Fruit fly (Drosophila melanogaster) whole organism, embryonic: ENCODE measurements around the gene PDCD-5.

ENCODE experiments used
- Abd-B ChIP-seq: fragments of 200-800 bp; sonication (Bioruptor generic); optimal IDR thresholded peaks from 2 replicates; lab custom pipeline; 2018; ENCODE audit warnings: missing biosample characterization, mild to moderate bottlenecking, missing genetic modification characterization, moderate library complexity
- Bgb ChIP-seq: fragments of 200-800 bp; sonication (Bioruptor generic); IDR thresholded peaks from 2 replicates; pipeline ENCODE4 v1.3.6; 2022; ENCODE audit warnings: missing biosample characterization, missing genetic modification characterization; ENCODE audit not compliant: partially characterized antibody
- CG10209 ChIP-seq: fragments of 200-800 bp; sonication (Bioruptor generic); optimal IDR thresholded peaks from 3 replicates; lab custom pipeline; 2017; ENCODE audit warnings: missing biosample characterization, mild to moderate bottlenecking, missing genetic modification characterization, missing genetic modification reagents
- CG10366 ChIP-seq: fragments of 200-800 bp; sonication (Bioruptor generic); IDR thresholded peaks from 2 replicates; pipeline ENCODE4 v1.3.6; 2022; ENCODE audit warnings: missing biosample characterization, missing genetic modification characterization
- CG10979 ChIP-seq: fragments of 200-800 bp; sonication (Bioruptor generic); optimal IDR thresholded peaks from 2 replicates; lab custom pipeline; 2018; ENCODE audit warnings: missing biosample characterization, mild to moderate bottlenecking, missing genetic modification characterization, moderate library complexity
- CG11085 ChIP-seq: fragments of 200-800 bp; sonication (Bioruptor generic); IDR thresholded peaks from 2 replicates; pipeline ENCODE4 v1.3.6; 2022; ENCODE audit warnings: missing biosample characterization, missing genetic modification characterization
- CG11456 ChIP-seq: fragments of 200-800 bp; sonication (Bioruptor generic); IDR thresholded peaks from 3 replicates; pipeline ENCODE4 v1.3.6; 2022; ENCODE audit warnings: missing biosample characterization, missing genetic modification characterization
- CG11504 ChIP-seq: fragments of 200-800 bp; sonication (Bioruptor generic); optimal IDR thresholded peaks from 3 replicates; lab custom pipeline; 2019; ENCODE audit warnings: missing biosample characterization, mild to moderate bottlenecking, missing genetic modification characterization, moderate library complexity
- CG14860 ChIP-seq: fragments of 200-800 bp; sonication (Bioruptor generic); IDR thresholded peaks from 3 replicates; pipeline ENCODE4 v1.3.6; 2022; ENCODE audit warnings: missing biosample characterization, missing genetic modification characterization; ENCODE audit not compliant: partially characterized antibody
- CG14965 ChIP-seq: fragments of 200-800 bp; sonication (Bioruptor generic); optimal IDR thresholded peaks from 2 replicates; lab custom pipeline; 2016; ENCODE audit warnings: missing biosample characterization, missing genetic modification characterization, borderline replicate concordance
- CG15601 ChIP-seq: fragments of 200-800 bp; sonication (Bioruptor generic); optimal IDR thresholded peaks from 3 replicates; lab custom pipeline; 2019; ENCODE audit warnings: missing biosample characterization, mild to moderate bottlenecking, missing genetic modification characterization, moderate library complexity
- CG1647 ChIP-seq: fragments of 200-800 bp; sonication (Bioruptor generic); optimal IDR thresholded peaks from 3 replicates; lab custom pipeline; 2016; ENCODE audit warnings: missing biosample characterization, missing genetic modification characterization
- CG16863 ChIP-seq: fragments of 200-800 bp; sonication (Bioruptor generic); optimal IDR thresholded peaks from 3 replicates; lab custom pipeline; 2016; ENCODE audit warnings: missing biosample characterization, missing genetic modification characterization
- CG17385 ChIP-seq: fragments of 200-800 bp; sonication (Bioruptor generic); optimal IDR thresholded peaks from 3 replicates; lab custom pipeline; 2018; ENCODE audit warnings: missing biosample characterization, mild to moderate bottlenecking, missing genetic modification characterization
- CG17568 ChIP-seq: fragments of 200-800 bp; sonication (Bioruptor generic); optimal IDR thresholded peaks from 2 replicates; lab custom pipeline; 2018; ENCODE audit warnings: missing biosample characterization, mild to moderate bottlenecking, missing genetic modification characterization, moderate library complexity
- CG18764 ChIP-seq: fragments of 200-800 bp; sonication (Bioruptor generic); optimal IDR thresholded peaks from 3 replicates; lab custom pipeline; 2016; ENCODE audit warnings: missing biosample characterization, missing genetic modification characterization
- CG30403 ChIP-seq: fragments of 200-800 bp; sonication (Bioruptor generic); optimal IDR thresholded peaks from 3 replicates; lab custom pipeline; 2016; ENCODE audit warnings: missing biosample characterization, missing genetic modification characterization
- CG4360 ChIP-seq: fragments of 200-800 bp; sonication (Bioruptor generic); IDR thresholded peaks from 2 replicates; pipeline ENCODE4 v1.3.6; 2022; ENCODE audit warnings: missing biosample characterization, missing genetic modification characterization
- CG7786 ChIP-seq: fragments of 200-800 bp; sonication (Bioruptor generic); optimal IDR thresholded peaks from 2 replicates; lab custom pipeline; 2016; ENCODE audit warnings: missing biosample characterization, missing genetic modification characterization
- CG7963 ChIP-seq: fragments of 200-800 bp; sonication (Bioruptor generic); IDR thresholded peaks from 3 replicates; pipeline ENCODE4 v1.3.6; 2022; ENCODE audit warnings: missing biosample characterization, missing genetic modification characterization; ENCODE audit not compliant: partially characterized antibody
- CG8388 ChIP-seq: fragments of 200-800 bp; sonication (Bioruptor generic); optimal IDR thresholded peaks from 2 replicates; lab custom pipeline; 2019; ENCODE audit warnings: missing biosample characterization, mild to moderate bottlenecking, missing genetic modification characterization, moderate library complexity
- CG9797 ChIP-seq: fragments of 200-800 bp; sonication (Bioruptor generic); optimal IDR thresholded peaks from 3 replicates; lab custom pipeline; 2018; ENCODE audit warnings: missing biosample characterization, mild to moderate bottlenecking, missing genetic modification characterization
- D ChIP-seq, 2 experiments: fragments of 200-800 bp in 1 of 2; fragments of >200 bp in 1 of 2; sonication (Bioruptor generic) in 1 of 2; optimal IDR thresholded peaks; 2 replicates in 1 of 2; 3 replicates in 1 of 2; lab custom pipeline; 2017; ENCODE audit warnings: mild to moderate bottlenecking in 1 of 2, missing biosample characterization in 1 of 2, missing genetic modification characterization in 1 of 2, missing genetic modification reagents in 1 of 2
- Gsc ChIP-seq: fragments of 200-800 bp; sonication (Bioruptor generic); IDR thresholded peaks from 2 replicates; pipeline ENCODE4 v1.3.6; 2022; ENCODE audit warnings: missing biosample characterization, missing genetic modification characterization
- HLH54F ChIP-seq: fragments of 200-800 bp; sonication (Bioruptor generic); optimal IDR thresholded peaks from 3 replicates; lab custom pipeline; 2016; ENCODE audit warnings: missing biosample characterization, missing genetic modification characterization
- Hey ChIP-seq: fragments of 200-800 bp; sonication (Bioruptor generic); optimal IDR thresholded peaks from 3 replicates; lab custom pipeline; 2018; ENCODE audit warnings: missing biosample characterization, mild to moderate bottlenecking, missing genetic modification characterization
- Hr51 ChIP-seq, 2 experiments: fragments of 200-800 bp; sonication (Bioruptor generic); optimal IDR thresholded peaks; 2 replicates in 1 of 2; 3 replicates in 1 of 2; lab custom pipeline; 2016 to 2018; ENCODE audit warnings: missing biosample characterization in 2 of 2, missing genetic modification characterization in 2 of 2, mild to moderate bottlenecking in 1 of 2, moderate library complexity in 1 of 2
- Xrp1 ChIP-seq: fragments of 200-800 bp; sonication (Bioruptor generic); IDR thresholded peaks from 2 replicates; pipeline ENCODE4 v1.3.6; 2022; ENCODE audit warnings: missing biosample characterization, missing genetic modification characterization
- crol ChIP-seq: fragments of 200-800 bp; sonication (Bioruptor generic); IDR thresholded peaks from 2 replicates; pipeline ENCODE4 v1.3.6; 2022; ENCODE audit warnings: missing biosample characterization, missing genetic modification characterization
- dmrt99B ChIP-seq: fragments of 200-800 bp; sonication (Bioruptor generic); optimal IDR thresholded peaks from 2 replicates; lab custom pipeline; 2018; ENCODE audit warnings: missing biosample characterization, mild to moderate bottlenecking, missing genetic modification characterization, moderate library complexity
- eve ChIP-seq, 2 experiments: fragments of >200 bp; optimal IDR thresholded peaks; 2 replicates each; lab custom pipeline; 2017; ENCODE audit warnings: missing biosample characterization in 2 of 2, missing genetic modification characterization in 2 of 2
- fu2 ChIP-seq: fragments of 200-800 bp; sonication (Bioruptor generic); optimal IDR thresholded peaks from 2 replicates; lab custom pipeline; 2016; ENCODE audit warnings: missing biosample characterization, missing genetic modification characterization
- h ChIP-seq: fragments of >200 bp; optimal IDR thresholded peaks from 2 replicates; lab custom pipeline; 2017
- lov ChIP-seq, 2 experiments: fragments of 200-800 bp in 1 of 2; fragments of >200 bp in 1 of 2; sonication (Bioruptor generic) in 1 of 2; IDR thresholded peaks in 1 of 2; optimal IDR thresholded peaks in 1 of 2; 2 replicates in 1 of 2; 3 replicates in 1 of 2; pipeline versions ENCODE4 v1.3.6 to Lab custom; 2017 to 2022; ENCODE audit warnings: missing biosample characterization in 1 of 2, missing genetic modification characterization in 1 of 2
- nom ChIP-seq: fragments of 200-800 bp; sonication (Bioruptor generic); optimal IDR thresholded peaks from 2 replicates; lab custom pipeline; 2017; ENCODE audit warnings: missing biosample characterization, missing genetic modification characterization, mild to moderate bottlenecking, moderate library complexity, missing genetic modification reagents
- p53 ChIP-seq: fragments of 200-800 bp; sonication (Bioruptor generic); optimal IDR thresholded peaks from 2 replicates; lab custom pipeline; 2016; ENCODE audit warnings: missing biosample characterization, missing genetic modification characterization
- psq ChIP-seq: fragments of 200-800 bp; sonication (Bioruptor generic); optimal IDR thresholded peaks from 2 replicates; lab custom pipeline; 2017; ENCODE audit warnings: missing biosample characterization, missing genetic modification characterization
- zfh1 ChIP-seq: fragments of 200-800 bp; sonication (Bioruptor generic); IDR thresholded peaks from 3 replicates; pipeline ENCODE4 v1.3.6; 2022; ENCODE audit warnings: missing biosample characterization, missing genetic modification characterization

Gene PDCD-5

dm6 chr3L:16211156-16211935 is 20.5 kb downstream of the PDCD-5 start (continued):
- peak; percentile 24 for TF ChIP-seq CG8388
- TF ChIP-seq CG11504 (tag; lab: Kevin White, UChicago): peak; percentile 59
- peak; percentile 4 for TF ChIP-seq CG17385 (GFP tag; lab: Kevin White, UChicago)
- no peak for TF ChIP-seq p53 (GFP tag; lab: Kevin White, UChicago)
- TF ChIP-seq lov (optimal IDR thresholded peaks at IDR 0.05; lab: Kevin White, UChicago): no peak
- TF ChIP-seq lov (GFP tag; IDR thresholded peaks at IDR 0.05; lab: Robert Waterston, UW): no peak
- no peak for TF ChIP-seq D (optimal IDR thresholded peaks at IDR 0.05; lab: Kevin White, UChicago)
- TF ChIP-seq D (GFP tag; optimal IDR thresholded peaks at IDR 0.05; lab: Kevin White, UChicago): no peak
- no peak for TF ChIP-seq CG7963 (GFP tag; lab: Robert Waterston, UW)
- TF ChIP-seq CG16863: no peak
- no peak for TF ChIP-seq nom (GFP tag; lab: Kevin White, UChicago)
- TF ChIP-seq CG1647 (GFP tag; lab: Kevin White, UChicago): no peak
- TF ChIP-seq CG10366: no peak
- TF ChIP-seq CG18764: no peak
- peak; percentile 34 for TF ChIP-seq CG30403 (GFP tag; lab: Kevin White, UChicago)
- no peak for TF ChIP-seq eve (GFP tag; optimal IDR thresholded peaks at IDR 0.05; lab: Kevin White, UChicago)
- TF ChIP-seq dmrt99B (tag; lab: Kevin White, UChicago): peak; percentile 61
- no peak for TF ChIP-seq CG14860 (GFP tag; lab: Robert Waterston, UW)
- TF ChIP-seq CG10209 (GFP tag; lab: Kevin White, UChicago): no peak
- TF ChIP-seq h (lab: Kevin White, UChicago): no peak
- TF ChIP-seq Hr51 (GFP tag; optimal IDR thresholded peaks at IDR 0.05; lab: Kevin White, UChicago): peak in 1 of 2 experiments; percentile 20
- TF ChIP-seq CG11456: no peak
- no peak for TF ChIP-seq CG9797 (GFP tag; lab: Kevin White, UChicago)
- TF ChIP-seq CG7786: no peak
- TF ChIP-seq CG10979: peak; percentile 8
- TF ChIP-seq psq (GFP tag; lab: Kevin White, UChicago): no peak
- no peak for TF ChIP-seq CG17568 (GFP tag; lab: Kevin White, UChicago)
- no peak for TF ChIP-seq CG14965 (GFP tag; lab: Kevin White, UChicago)
- no peak for TF ChIP-seq CG15601 (tag; lab: Kevin White, UChicago)
- TF ChIP-seq CG11085 (GFP tag; lab: Robert Waterston, UW): no peak
- TF ChIP-seq Bgb (GFP tag; lab: Robert Waterston, UW): no peak
- peak; percentile 58 for TF ChIP-seq crol (GFP tag; lab: Robert Waterston, UW)
- TF ChIP-seq fu2: no peak
- no peak for TF ChIP-seq CG4360 (GFP tag; lab: Robert Waterston, UW)
- no peak for TF ChIP-seq Hey (tag; lab: Kevin White, UChicago)
- no peak for TF ChIP-seq Xrp1 (GFP tag; lab: Robert Waterston, UW)
- TF ChIP-seq Abd-B (GFP tag; lab: Kevin White, UChicago): no peak
- TF ChIP-seq HLH54F (GFP tag; lab: Kevin White, UChicago): no peak

dm6 chr3L:16209641-16210040 is 22.2 kb downstream of the PDCD-5 start:
- no peak for TF ChIP-seq Gsc (GFP tag; lab: Robert Waterston, UW)
- peak; percentile 70 for TF ChIP-seq nom (GFP tag; lab: Kevin White, UChicago)
- TF ChIP-seq zfh1 (GFP tag; lab: Robert Waterston, UW): no peak
